Worm (Caenorhabditis elegans) whole organism, L4/young adult: Measurements from ENCODE around the gene T03G11.9.
A peak's percentile ranks its signal among the peaks of the same experiment; 100 is the strongest.

ENCODE experiments used
- W03F9.2 ChIP-seq: fragments of 150-350 bp; optimal IDR thresholded peaks from 2 replicates; lab custom pipeline; 2014; ENCODE audit warnings: missing biosample characterization, missing genetic modification characterization
- dao-5 ChIP-seq: sonication (generic microtip); optimal IDR thresholded peaks from 2 replicates; lab custom pipeline; 2016; ENCODE audit warnings: missing genotype, missing genetic modification characterization, moderate library complexity, missing compliant biosample characterization
- him-1 ChIP-seq: sonication (generic microtip); optimal IDR thresholded peaks from 2 replicates; lab custom pipeline; 2016; ENCODE audit warnings: missing genotype, missing genetic modification reagents, missing genetic modification characterization, missing compliant biosample characterization

Gene T03G11.9

DNA sequence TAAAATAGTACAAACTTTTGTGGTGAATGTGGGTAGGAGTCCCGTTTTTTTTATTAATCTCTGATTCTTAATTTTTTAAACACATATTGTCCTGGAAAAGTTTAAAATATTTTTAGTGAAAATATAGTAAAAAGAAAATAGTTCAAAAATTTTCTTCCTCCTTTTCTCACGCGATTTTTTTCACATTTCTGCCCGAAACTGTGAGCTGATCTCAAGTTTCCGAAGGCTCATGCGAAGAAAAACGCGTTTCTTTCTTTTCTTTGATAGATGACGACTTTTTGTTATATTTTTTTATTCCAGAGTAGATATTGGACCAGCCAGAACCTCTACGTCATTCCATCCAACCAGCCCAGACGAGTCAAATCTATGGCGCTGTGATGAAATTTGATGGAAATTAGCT is at the start of gene T03G11.9:
Gene T03G11.9, plus strand, starts transcription at position 301 of the 400 bp plus-strand sequence.
- TF ChIP-seq W03F9.2 (tag; lab: Kevin White, UChicago) (no peak), him-1 (tag; lab: Kevin White, UChicago) (no peak), dao-5 (tag; lab: Kevin White, UChicago) (no peak)

DNA sequence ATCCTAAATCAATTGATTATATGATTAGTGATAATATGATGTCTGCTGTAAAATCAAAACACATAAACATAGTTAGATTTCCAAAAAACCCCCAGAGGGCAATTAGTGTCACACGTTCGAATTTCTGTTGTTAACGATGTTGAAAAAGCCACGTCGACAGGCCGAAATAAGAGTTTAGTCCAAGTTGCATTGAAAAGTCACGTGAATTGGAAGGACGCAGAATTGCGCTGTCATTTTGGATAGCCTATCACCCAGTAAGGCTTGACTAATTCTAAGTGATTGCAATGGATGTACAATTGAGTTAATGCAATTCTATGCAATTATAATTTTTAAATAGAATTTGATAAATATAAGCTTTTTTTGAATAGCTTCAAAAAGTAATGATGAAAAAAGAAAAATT is 48.5 kb upstream of the T03G11.9 start:
- TF ChIP-seq him-1 (tag; lab: Kevin White, UChicago) (no peak), dao-5 (tag; lab: Kevin White, UChicago) (no peak), W03F9.2 (tag; lab: Kevin White, UChicago) (no peak)

DNA sequence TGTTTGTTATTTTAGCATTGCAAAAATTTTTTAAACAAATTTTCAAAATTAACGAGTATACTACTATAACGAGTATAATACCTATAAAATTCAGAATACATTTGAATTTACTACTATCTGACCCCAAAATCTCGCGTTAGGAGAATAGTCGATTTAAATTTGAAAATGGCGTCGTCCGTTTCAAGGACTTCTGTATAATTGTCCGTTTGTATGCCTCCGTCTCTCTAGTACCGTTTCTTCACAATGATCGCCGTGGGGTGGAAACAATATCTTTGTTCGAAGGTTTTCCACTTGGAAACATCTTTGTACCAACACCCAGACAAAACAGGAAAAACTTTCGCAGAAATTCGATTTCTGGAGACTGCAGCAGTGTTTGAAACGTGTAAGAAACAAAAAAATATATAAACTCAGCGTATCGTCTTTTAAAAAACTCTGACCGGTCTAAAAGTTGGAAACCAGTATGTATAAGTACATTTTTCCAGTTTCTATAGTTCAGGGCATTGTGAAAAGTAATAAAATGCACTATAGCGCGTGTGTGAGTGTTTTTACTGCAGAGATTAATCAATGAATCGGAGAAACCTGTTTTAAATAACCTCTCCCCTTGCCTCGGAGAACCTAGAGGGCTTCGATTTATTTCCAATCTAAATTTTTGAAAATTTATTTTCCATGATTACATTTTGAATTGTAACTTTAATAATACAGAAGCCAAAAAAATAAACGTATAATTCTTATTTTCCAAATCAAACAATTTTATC is 46.1 kb upstream of the T03G11.9 start:
- TF ChIP-seq him-1 (tag; lab: Kevin White, UChicago): no peak
- no peak for TF ChIP-seq dao-5 (tag; lab: Kevin White, UChicago)
- no peak for TF ChIP-seq W03F9.2 (tag; lab: Kevin White, UChicago)

ce11 chrX:5140177-5140576 is 43.9 kb upstream of the T03G11.9 start:
- TF ChIP-seq dao-5 (tag; lab: Kevin White, UChicago) (no peak), W03F9.2 (tag; lab: Kevin White, UChicago) (no peak), him-1 (tag; lab: Kevin White, UChicago) (peak; percentile 45)

- TF ChIP-seq him-1 (tag; lab: Kevin White, UChicago) (no peak), W03F9.2 (tag; lab: Kevin White, UChicago) (no peak), dao-5 (tag; lab: Kevin White, UChicago) (no peak)
Observed at ce11 chrX:5142403-5142802, 41.6 kb upstream of the T03G11.9 start.

ce11 chrX:5147918-5148317 is 36.1 kb upstream of the T03G11.9 start, which contains the start of gene C31H2.14:
TSS of gene C31H2.14 (plus strand) at chrX:5148218.
- TF ChIP-seq dao-5 (tag; lab: Kevin White, UChicago) (no peak), W03F9.2 (tag; lab: Kevin White, UChicago) (no peak), him-1 (tag; lab: Kevin White, UChicago) (no peak)

DNA sequence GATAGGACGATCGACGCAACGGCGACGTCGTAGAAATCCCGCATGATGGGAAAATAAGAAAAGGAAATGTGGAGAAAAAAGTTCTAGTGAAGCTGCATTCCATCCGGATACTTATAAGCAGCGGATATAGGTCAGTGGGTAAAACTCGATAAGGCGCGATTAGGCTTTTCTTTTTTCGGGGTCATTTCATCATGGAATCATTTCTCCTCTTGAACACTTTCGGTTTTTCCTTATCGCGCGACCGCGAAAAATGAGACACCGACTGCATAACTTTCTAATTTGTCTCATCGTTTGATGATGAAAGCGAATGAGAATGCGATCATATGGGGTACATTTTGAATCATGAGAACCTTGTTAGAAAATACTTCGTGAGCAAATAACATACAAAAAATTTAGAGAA is 33.6 kb upstream of the T03G11.9 start, which contains the start of gene dpy-8:
Gene dpy-8, minus strand, starts transcription at position 88 of the 400 bp plus-strand sequence.
- no peak for TF ChIP-seq dao-5 (tag; lab: Kevin White, UChicago)
- no peak for TF ChIP-seq W03F9.2 (tag; lab: Kevin White, UChicago)
- TF ChIP-seq him-1 (tag; lab: Kevin White, UChicago): no peak

ce11 chrX:5151403-5151802 is 32.6 kb upstream of the T03G11.9 start:
- no peak for TF ChIP-seq him-1 (tag; lab: Kevin White, UChicago)
- no peak for TF ChIP-seq dao-5 (tag; lab: Kevin White, UChicago)
- TF ChIP-seq W03F9.2 (tag; lab: Kevin White, UChicago): no peak

- no peak for TF ChIP-seq him-1 (tag; lab: Kevin White, UChicago)
- no peak for TF ChIP-seq dao-5 (tag; lab: Kevin White, UChicago)
- TF ChIP-seq W03F9.2 (tag; lab: Kevin White, UChicago): no peak
Observed at ce11 chrX:5151866-5152265, 32.2 kb upstream of the T03G11.9 start.

DNA sequence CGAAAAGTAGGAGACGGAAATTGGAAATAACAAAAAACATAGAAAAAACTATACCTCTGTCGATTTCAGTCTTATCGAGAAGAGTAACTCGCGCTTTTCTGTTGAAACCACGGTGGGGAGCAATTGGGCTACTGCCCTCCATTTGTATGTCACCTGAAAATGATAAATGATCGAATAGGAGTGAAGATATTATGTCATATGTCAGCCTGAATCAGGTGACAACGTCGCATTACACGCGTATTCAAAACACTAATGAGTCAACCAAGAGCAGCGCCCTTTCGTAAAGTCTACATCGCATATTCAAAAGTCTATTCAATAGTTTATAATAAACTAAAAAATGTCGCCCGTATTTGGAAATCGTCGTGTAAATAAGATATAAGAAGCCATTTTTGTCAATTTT is 31.1 kb upstream of the T03G11.9 start:
- TF ChIP-seq W03F9.2 (tag; lab: Kevin White, UChicago): no peak
- no peak for TF ChIP-seq dao-5 (tag; lab: Kevin White, UChicago)
- no peak for TF ChIP-seq him-1 (tag; lab: Kevin White, UChicago)

ce11 chrX:5154278-5154677 is 29.8 kb upstream of the T03G11.9 start, which contains the start of gene C31H2.3:
TSS of gene C31H2.3 (minus strand) at chrX:5154378.
- no peak for TF ChIP-seq dao-5 (tag; lab: Kevin White, UChicago)
- TF ChIP-seq W03F9.2 (tag; lab: Kevin White, UChicago): no peak
- TF ChIP-seq him-1 (tag; lab: Kevin White, UChicago): no peak

ce11 chrX:5159645-5160044 is 24.4 kb upstream of the T03G11.9 start, which contains the start of gene C31H2.4:
TSS of gene C31H2.4 (minus strand) at chrX:5159663.
- no peak for TF ChIP-seq W03F9.2 (tag; lab: Kevin White, UChicago)
- TF ChIP-seq dao-5 (tag; lab: Kevin White, UChicago): no peak
- no peak for TF ChIP-seq him-1 (tag; lab: Kevin White, UChicago)

- no peak for TF ChIP-seq him-1 (tag; lab: Kevin White, UChicago)
- TF ChIP-seq dao-5 (tag; lab: Kevin White, UChicago): no peak
- no peak for TF ChIP-seq W03F9.2 (tag; lab: Kevin White, UChicago)
Observed at ce11 chrX:5162755-5163154, 21.3 kb upstream of the T03G11.9 start, which contains the start of gene EGAP5.1. TSS of gene EGAP5.1 (plus strand) at chrX:5163055.
